Fruit fly (Drosophila melanogaster) S2 (cell line): ENCODE data around the gene Adgf-B.

Experiments
- CG8478 ChIP-seq: fragments of >200 bp; optimal IDR thresholded peaks from 2 replicates; lab custom pipeline; 2018
- CTCF ChIP-seq, 2 experiments: fragments of >200 bp; optimal IDR thresholded peaks; 2 replicates each; lab custom pipeline; 2018

dm6 chr3L:17791467-17791494 lies 40.9 kb upstream of the Adgf-B start, which contains the start of gene CG42815:
- TF ChIP-seq CG8478 (lab: Kevin White, UChicago) (no peak), CTCF (optimal IDR thresholded peaks at IDR 0.05; lab: Kevin White, UChicago) (no peak)
